Worm (Caenorhabditis elegans) whole organism, late embryonic: Measurements from ENCODE around the gene C28H8.2.

Experiments used
- C08G9.2 ChIP-seq: sonication (generic microtip); optimal IDR thresholded peaks from 2 replicates; lab custom pipeline; 2016; ENCODE audit warnings: mild to moderate bottlenecking, missing genetic modification characterization, moderate library complexity, missing compliant biosample characterization
- C38D4.7 ChIP-seq: fragments of 200-800 bp; sonication (Bioruptor generic); optimal IDR thresholded peaks from 2 replicates; lab custom pipeline; 2018; ENCODE audit warnings: mild to moderate bottlenecking, missing genetic modification characterization, moderate library complexity, missing compliant biosample characterization
- K09A11.1 ChIP-seq: sonication (generic microtip); optimal IDR thresholded peaks from 2 replicates; lab custom pipeline; 2017; ENCODE audit warnings: antibody characterized with exemption, mild to moderate bottlenecking, missing genetic modification characterization, missing compliant biosample characterization; ENCODE audit not compliant: insufficient read depth
- ceh-18 ChIP-seq: sonication (generic microtip); optimal IDR thresholded peaks from 2 replicates; lab custom pipeline; 2016; ENCODE audit warnings: missing genetic modification characterization, missing compliant biosample characterization
- ceh-2 ChIP-seq: sonication (generic microtip); optimal IDR thresholded peaks from 2 replicates; lab custom pipeline; 2016; ENCODE audit warnings: missing genotype, missing genetic modification characterization, missing compliant biosample characterization
- ceh-22 ChIP-seq: sonication (generic microtip); optimal IDR thresholded peaks from 2 replicates; lab custom pipeline; 2017; ENCODE audit warnings: missing biosample characterization, missing genetic modification characterization
- ceh-30 ChIP-seq: fragments of 150-350 bp; optimal IDR thresholded peaks from 2 replicates; lab custom pipeline; 2014; ENCODE audit warnings: missing biosample characterization, missing genetic modification characterization
- ceh-34 ChIP-seq: sonication (generic microtip); optimal IDR thresholded peaks from 2 replicates; lab custom pipeline; 2016; ENCODE audit warnings: mild to moderate bottlenecking, missing genetic modification characterization, missing compliant biosample characterization
- ceh-48 ChIP-seq: sonication (generic microtip); optimal IDR thresholded peaks from 2 replicates; lab custom pipeline; 2016; ENCODE audit warnings: missing genetic modification characterization, inconsistent platforms, missing compliant biosample characterization
- elt-2 ChIP-seq: sonication (generic microtip); optimal IDR thresholded peaks from 2 replicates; lab custom pipeline; 2016; ENCODE audit warnings: missing genetic modification reagents, missing genetic modification characterization, missing compliant biosample characterization
- eyg-1 ChIP-seq: sonication (generic microtip); optimal IDR thresholded peaks from 2 replicates; lab custom pipeline; 2016; ENCODE audit warnings: missing genotype, missing genetic modification characterization, missing compliant biosample characterization
- fkh-10 ChIP-seq: fragments of 150-350 bp; optimal IDR thresholded peaks from 2 replicates; lab custom pipeline; 2014; ENCODE audit warnings: missing biosample characterization, missing genetic modification reagents, missing genetic modification characterization
- gmeb-2 ChIP-seq: sonication (generic microtip); optimal IDR thresholded peaks from 2 replicates; lab custom pipeline; 2016; ENCODE audit warnings: missing genetic modification characterization, inconsistent platforms, missing compliant biosample characterization
- hlh-30 ChIP-seq: sonication (generic microtip); optimal IDR thresholded peaks from 2 replicates; lab custom pipeline; 2017; ENCODE audit warnings: antibody characterized with exemption, missing genetic modification characterization, missing compliant biosample characterization; ENCODE audit not compliant: insufficient read depth
- lin-11 ChIP-seq: fragments of 200-800 bp; sonication (Bioruptor generic); optimal IDR thresholded peaks from 2 replicates; lab custom pipeline; 2018; ENCODE audit warnings: mild to moderate bottlenecking, missing genetic modification characterization, missing compliant biosample characterization
- nhr-232 ChIP-seq: sonication (generic microtip); optimal IDR thresholded peaks from 2 replicates; lab custom pipeline; 2016; ENCODE audit warnings: missing genetic modification characterization, missing compliant biosample characterization
- odd-2 ChIP-seq: sonication (generic microtip); optimal IDR thresholded peaks from 2 replicates; lab custom pipeline; 2017; ENCODE audit warnings: antibody characterized with exemption, mild to moderate bottlenecking, missing genetic modification characterization, missing compliant biosample characterization
- pag-3 ChIP-seq: sonication (generic microtip); optimal IDR thresholded peaks from 2 replicates; lab custom pipeline; 2016; ENCODE audit warnings: missing compliant biosample characterization, missing genetic modification characterization, borderline replicate concordance
- pha-2 ChIP-seq: sonication (generic microtip); optimal IDR thresholded peaks from 2 replicates; lab custom pipeline; 2017; ENCODE audit warnings: mild to moderate bottlenecking, missing genetic modification characterization, missing compliant biosample characterization
- pha-4 ChIP-seq: fragments of 150-350 bp; optimal IDR thresholded peaks from 2 replicates; lab custom pipeline; 2018; ENCODE audit warnings: missing biosample characterization, missing genetic modification reagents, missing genetic modification characterization
- pqm-1 ChIP-seq: sonication (generic microtip); optimal IDR thresholded peaks from 2 replicates; lab custom pipeline; 2016; ENCODE audit warnings: missing genetic modification characterization, missing compliant biosample characterization
- pros-1 ChIP-seq: fragments of 150-350 bp; optimal IDR thresholded peaks from 2 replicates; lab custom pipeline; 2014; ENCODE audit warnings: missing biosample characterization, missing genetic modification reagents, missing genetic modification characterization
- sdc-2 ChIP-seq: sonication (generic microtip); optimal IDR thresholded peaks from 2 replicates; lab custom pipeline; 2016; ENCODE audit warnings: missing genotype, missing genetic modification characterization, missing compliant biosample characterization
- sox-2 ChIP-seq: fragments of 200-800 bp; sonication (Bioruptor generic); IDR thresholded peaks from 2 replicates; pipeline ENCODE4 v1.3.6; 2022; ENCODE audit warnings: missing genetic modification reagents, missing genetic modification characterization, missing compliant biosample characterization
- syd-9 ChIP-seq: sonication (generic microtip); optimal IDR thresholded peaks from 2 replicates; lab custom pipeline; 2016; ENCODE audit warnings: mild to moderate bottlenecking, missing genetic modification characterization, moderate library complexity, missing compliant biosample characterization
- tbx-2 ChIP-seq: sonication (generic microtip); optimal IDR thresholded peaks from 2 replicates; lab custom pipeline; 2016; ENCODE audit warnings: missing genetic modification characterization, missing compliant biosample characterization
- tbx-7 ChIP-seq: sonication (generic microtip); optimal IDR thresholded peaks from 2 replicates; lab custom pipeline; 2016; ENCODE audit warnings: missing genotype, missing genetic modification characterization, missing compliant biosample characterization
- unc-42 ChIP-seq: sonication (generic microtip); optimal IDR thresholded peaks from 2 replicates; lab custom pipeline; 2016; ENCODE audit warnings: missing genotype, missing genetic modification characterization, missing compliant biosample characterization
- unc-55 ChIP-seq: sonication (generic microtip); optimal IDR thresholded peaks from 2 replicates; lab custom pipeline; 2017; ENCODE audit warnings: missing biosample characterization, missing genetic modification reagents, missing genetic modification characterization
- unc-86 ChIP-seq: sonication (generic microtip); optimal IDR thresholded peaks from 2 replicates; lab custom pipeline; 2016; ENCODE audit warnings: missing genetic modification characterization, missing compliant biosample characterization
- ztf-16 ChIP-seq: sonication (generic microtip); optimal IDR thresholded peaks from 2 replicates; lab custom pipeline; 2017; ENCODE audit warnings: missing genetic modification characterization, missing compliant biosample characterization

Gene C28H8.2

ce11 chrIII:5895913-5896312, 24.2 kb upstream of the C28H8.2 start, which contains the start of gene pxl-1:
Gene pxl-1, minus strand, starts transcription at chrIII:5896013.
- no peak for TF ChIP-seq hlh-30
- no peak for TF ChIP-seq ceh-34
- no peak for TF ChIP-seq ceh-30 (tag; lab: Kevin White, UChicago)
- no peak for TF ChIP-seq nhr-232
- no peak for TF ChIP-seq unc-86

- no peak for TF ChIP-seq gmeb-2 (tag; lab: Kevin White, UChicago)
These were observed 22.7 kb upstream of the C28H8.2 start for ce11 chrIII:5897468-5897867.

ce11 chrIII:5898631-5899030, 21.5 kb upstream of the C28H8.2 start:
- TF ChIP-seq ceh-18 (tag; lab: Kevin White, UChicago) = peak; percentile 27
- TF ChIP-seq C08G9.2 (tag; lab: Kevin White, UChicago) = no peak

- TF ChIP-seq unc-55 (GFP tag; lab: Kevin White, UChicago) = peak; percentile 8
- TF ChIP-seq hlh-30 = peak; percentile 39
- no peak for TF ChIP-seq pqm-1 (tag; lab: Kevin White, UChicago)
These were observed 19.4 kb upstream of the C28H8.2 start for ce11 chrIII:5900709-5901108.

- no peak for TF ChIP-seq K09A11.1 (tag; lab: Kevin White, UChicago)
- peak; percentile 80 for TF ChIP-seq unc-42 (tag; lab: Kevin White, UChicago)
- TF ChIP-seq, all 69 proteins: peak for 1
These were observed 17.6 kb upstream of the C28H8.2 start for ce11 chrIII:5902558-5902957.

- TF ChIP-seq ceh-48 (tag; lab: Kevin White, UChicago) = peak; percentile 85
- TF ChIP-seq tbx-2 (tag; lab: Kevin White, UChicago) = no peak
These were observed 14.1 kb upstream of the C28H8.2 start, which contains the start of gene dpff-1 for ce11 chrIII:5906059-5906458. Gene dpff-1, minus strand, starts transcription at chrIII:5906346.

- TF ChIP-seq unc-86 (no peak), odd-2 (tag; lab: Kevin White, UChicago) (no peak), syd-9 (tag; lab: Kevin White, UChicago) (no peak), pag-3 (no peak), fkh-10 (GFP tag; lab: Kevin White, UChicago) (no peak), ceh-30 (tag; lab: Kevin White, UChicago) (no peak), lin-11 (tag; lab: Kevin White, UChicago) (no peak), sox-2 (GFP tag; lab: Robert Waterston, UW) (no peak), ceh-2 (tag; lab: Kevin White, UChicago) (no peak), C38D4.7 (GFP tag; lab: Kevin White, UChicago) (no peak), eyg-1 (tag; lab: Kevin White, UChicago) (no peak), sdc-2 (tag; lab: Kevin White, UChicago) (no peak), ceh-22 (tag; lab: Kevin White, UChicago) (no peak), ztf-16 (tag; lab: Kevin White, UChicago) (no peak), pha-2 (no peak), pha-4 (no peak), ceh-18 (tag; lab: Kevin White, UChicago) (no peak), tbx-7 (tag; lab: Kevin White, UChicago) (no peak), elt-2 (no peak), pros-1 (tag; lab: Kevin White, UChicago) (no peak)
These were observed 13.4 kb upstream of the C28H8.2 start, which contains the start of gene erd-2.2 for ce11 chrIII:5906749-5907148. Gene erd-2.2, plus strand, starts transcription at chrIII:5907049.
